Fruit fly (Drosophila melanogaster) whole organism, embryonic: ENCODE results near the gene Abl.

Experiments
- Atf3 ChIP-seq: fragments of 200-800 bp; sonication (Bioruptor generic); optimal IDR thresholded peaks from 3 replicates; lab custom pipeline; 2016; ENCODE audit warnings: missing biosample characterization, missing genetic modification characterization
- Bgb ChIP-seq: fragments of 200-800 bp; sonication (Bioruptor generic); IDR thresholded peaks from 2 replicates; pipeline ENCODE4 v1.3.6; 2022; ENCODE audit warnings: missing biosample characterization, missing genetic modification characterization; ENCODE audit not compliant: partially characterized antibody
- C15 ChIP-seq: fragments of 200-800 bp; sonication (Bioruptor generic); IDR thresholded peaks from 3 replicates; pipeline ENCODE4 v1.3.6; 2022; ENCODE audit warnings: missing biosample characterization, missing genetic modification characterization
- CG10321 ChIP-seq: fragments of 200-800 bp; sonication (Bioruptor generic); IDR thresholded peaks from 2 replicates; pipeline ENCODE4 v1.3.6; 2022; ENCODE audit warnings: missing biosample characterization, missing genetic modification characterization
- CG10565 ChIP-seq: fragments of 200-800 bp; sonication (Bioruptor generic); optimal IDR thresholded peaks from 3 replicates; lab custom pipeline; 2016; ENCODE audit warnings: missing biosample characterization, mild to moderate bottlenecking, missing genetic modification characterization
- CG10959 ChIP-seq: fragments of 200-800 bp; sonication (Bioruptor generic); IDR thresholded peaks from 2 replicates; pipeline ENCODE4 v1.3.6; 2022; ENCODE audit warnings: missing biosample characterization, missing genetic modification characterization
- CG12744 ChIP-seq: fragments of 200-800 bp; sonication (Bioruptor generic); optimal IDR thresholded peaks from 2 replicates; lab custom pipeline; 2016; ENCODE audit warnings: missing biosample characterization, missing genetic modification characterization
- CG15011 ChIP-seq: fragments of 200-800 bp; sonication (Bioruptor generic); optimal IDR thresholded peaks from 3 replicates; lab custom pipeline; 2018; ENCODE audit warnings: missing biosample characterization, mild to moderate bottlenecking, missing genetic modification characterization
- CG16779 ChIP-seq: fragments of 200-800 bp; sonication (Bioruptor generic); IDR thresholded peaks from 2 replicates; pipeline ENCODE4 v1.3.6; 2022; ENCODE audit warnings: missing biosample characterization, missing genetic modification characterization
- CG17186 ChIP-seq: fragments of 200-800 bp; sonication (Bioruptor generic); optimal IDR thresholded peaks from 3 replicates; lab custom pipeline; 2017; ENCODE audit warnings: missing biosample characterization, missing genetic modification reagents, missing genetic modification characterization
- CG17385 ChIP-seq: fragments of 200-800 bp; sonication (Bioruptor generic); optimal IDR thresholded peaks from 3 replicates; lab custom pipeline; 2018; ENCODE audit warnings: missing biosample characterization, mild to moderate bottlenecking, missing genetic modification characterization
- CG30403 ChIP-seq: fragments of 200-800 bp; sonication (Bioruptor generic); optimal IDR thresholded peaks from 3 replicates; lab custom pipeline; 2016; ENCODE audit warnings: missing biosample characterization, missing genetic modification characterization
- CG32772 ChIP-seq: fragments of 200-800 bp; sonication (Bioruptor generic); IDR thresholded peaks from 2 replicates; pipeline ENCODE4 v1.3.6; 2022; ENCODE audit warnings: missing biosample characterization, missing genetic modification characterization
- CG4707 ChIP-seq: fragments of 200-800 bp; sonication (Bioruptor generic); optimal IDR thresholded peaks from 2 replicates; lab custom pipeline; 2018; ENCODE audit warnings: missing biosample characterization, mild to moderate bottlenecking, missing genetic modification characterization, moderate library complexity
- CG4820 ChIP-seq: fragments of 200-800 bp; sonication (Bioruptor generic); optimal IDR thresholded peaks from 3 replicates; lab custom pipeline; 2016; ENCODE audit warnings: missing biosample characterization, missing genetic modification characterization
- CG8089 ChIP-seq: fragments of 200-800 bp; sonication (Bioruptor generic); optimal IDR thresholded peaks from 3 replicates; lab custom pipeline; 2016; ENCODE audit warnings: missing biosample characterization, missing genetic modification characterization
- CG8359 ChIP-seq: fragments of 200-800 bp; sonication (Bioruptor generic); optimal IDR thresholded peaks from 2 replicates; lab custom pipeline; 2017; ENCODE audit warnings: missing biosample characterization, mild to moderate bottlenecking, missing genetic modification characterization, borderline replicate concordance
- CG8388 ChIP-seq: fragments of 200-800 bp; sonication (Bioruptor generic); optimal IDR thresholded peaks from 2 replicates; lab custom pipeline; 2019; ENCODE audit warnings: missing biosample characterization, mild to moderate bottlenecking, missing genetic modification characterization, moderate library complexity
- CG9797 ChIP-seq: fragments of 200-800 bp; sonication (Bioruptor generic); optimal IDR thresholded peaks from 3 replicates; lab custom pipeline; 2018; ENCODE audit warnings: missing biosample characterization, mild to moderate bottlenecking, missing genetic modification characterization
- D ChIP-seq, 2 experiments: fragments of 200-800 bp in 1 of 2; fragments of >200 bp in 1 of 2; sonication (Bioruptor generic) in 1 of 2; optimal IDR thresholded peaks; 2 replicates in 1 of 2; 3 replicates in 1 of 2; lab custom pipeline; 2017; ENCODE audit warnings: mild to moderate bottlenecking in 1 of 2, missing biosample characterization in 1 of 2, missing genetic modification characterization in 1 of 2, missing genetic modification reagents in 1 of 2
- Dll ChIP-seq: fragments of 200-800 bp; sonication (Bioruptor generic); IDR thresholded peaks from 4 replicates; pipeline ENCODE4 v1.3.6; 2022; ENCODE audit warnings: missing biosample characterization, missing genetic modification characterization; ENCODE audit not compliant: partially characterized antibody
- Drgx ChIP-seq: fragments of 200-800 bp; sonication (Bioruptor generic); IDR thresholded peaks from 2 replicates; pipeline ENCODE4 v1.3.6; 2022; ENCODE audit warnings: missing biosample characterization, missing genetic modification characterization
- Elba2 ChIP-seq: fragments of 200-800 bp; sonication (Bioruptor generic); optimal IDR thresholded peaks from 3 replicates; lab custom pipeline; 2016; ENCODE audit warnings: missing biosample characterization, missing genetic modification characterization
- HHEX ChIP-seq: fragments of 200-800 bp; sonication (Bioruptor generic); optimal IDR thresholded peaks from 3 replicates; lab custom pipeline; 2017; ENCODE audit warnings: missing biosample characterization, mild to moderate bottlenecking, missing genetic modification characterization, missing genetic modification reagents
- Hr39 ChIP-seq: fragments of >200 bp; optimal IDR thresholded peaks from 2 replicates; lab custom pipeline; 2017
- MTF-1 ChIP-seq: fragments of 200-800 bp; sonication (Bioruptor generic); optimal IDR thresholded peaks from 2 replicates; lab custom pipeline; 2018; ENCODE audit warnings: missing biosample characterization, mild to moderate bottlenecking, missing genetic modification characterization, borderline replicate concordance
- Max ChIP-seq: fragments of 200-800 bp; sonication (Bioruptor generic); optimal IDR thresholded peaks from 2 replicates; lab custom pipeline; 2016; ENCODE audit warnings: missing biosample characterization, mild to moderate bottlenecking, missing genetic modification characterization
- NK7.1 ChIP-seq: fragments of 200-800 bp; sonication (Bioruptor generic); optimal IDR thresholded peaks from 3 replicates; lab custom pipeline; 2016; ENCODE audit warnings: missing biosample characterization, missing genetic modification characterization
- Taf1 ChIP-seq: fragments of 200-800 bp; sonication (Bioruptor generic); IDR thresholded peaks from 2 replicates; pipeline ENCODE4 v1.3.6; 2022; ENCODE audit warnings: missing biosample characterization, missing genetic modification characterization
- Tbp ChIP-seq: fragments of >200 bp; optimal IDR thresholded peaks from 2 replicates; lab custom pipeline; 2018; ENCODE audit warnings: missing biosample characterization, missing genetic modification characterization
- Trl ChIP-seq, 3 experiments: fragments of >200 bp in 2 of 3; fragments of 200-800 bp in 1 of 3; sonication (Bioruptor generic) in 1 of 3; optimal IDR thresholded peaks; 2 replicates in 1 of 3; 3 replicates in 2 of 3; lab custom pipeline; 2016 to 2017; ENCODE audit warnings: missing biosample characterization in 1 of 3, missing genetic modification characterization in 1 of 3
- amos ChIP-seq: fragments of 200-800 bp; sonication (Bioruptor generic); IDR thresholded peaks from 2 replicates; pipeline ENCODE4 v1.3.6; 2022; ENCODE audit warnings: missing biosample characterization, missing genetic modification characterization; ENCODE audit not compliant: partially characterized antibody
- da ChIP-seq: fragments of 200-800 bp; sonication (Bioruptor generic); optimal IDR thresholded peaks from 2 replicates; lab custom pipeline; 2016; ENCODE audit warnings: missing biosample characterization, missing genetic modification characterization
- dm ChIP-seq: fragments of 200-800 bp; sonication (Bioruptor generic); optimal IDR thresholded peaks from 3 replicates; lab custom pipeline; 2016; ENCODE audit warnings: missing biosample characterization, missing genetic modification characterization
- dmrt11E ChIP-seq: fragments of 200-800 bp; sonication (Bioruptor generic); optimal IDR thresholded peaks from 3 replicates; lab custom pipeline; 2018; ENCODE audit warnings: missing biosample characterization, mild to moderate bottlenecking, missing genetic modification characterization, moderate library complexity
- dpn ChIP-seq, 2 experiments: fragments of 200-800 bp; sonication (Bioruptor generic); optimal IDR thresholded peaks; 3 replicates each; lab custom pipeline; 2016; ENCODE audit warnings: missing biosample characterization in 2 of 2, missing genetic modification characterization in 2 of 2
- dysf ChIP-seq: fragments of 200-800 bp; sonication (Bioruptor generic); IDR thresholded peaks from 3 replicates; pipeline ENCODE4 v1.3.6; 2022; ENCODE audit warnings: missing biosample characterization, missing genetic modification characterization
- ems ChIP-seq: fragments of 200-800 bp; sonication (Bioruptor generic); optimal IDR thresholded peaks from 3 replicates; lab custom pipeline; 2016; ENCODE audit warnings: missing biosample characterization, missing genetic modification characterization
- fd3F ChIP-seq: fragments of 200-800 bp; sonication (Bioruptor generic); optimal IDR thresholded peaks from 2 replicates; lab custom pipeline; 2018; ENCODE audit warnings: missing biosample characterization, mild to moderate bottlenecking, missing genetic modification characterization, moderate library complexity
- fru ChIP-seq: fragments of >200 bp; optimal IDR thresholded peaks from 2 replicates; lab custom pipeline; 2017
- gem ChIP-seq: fragments of 200-800 bp; sonication (Bioruptor generic); optimal IDR thresholded peaks from 2 replicates; lab custom pipeline; 2019; ENCODE audit warnings: missing biosample characterization, mild to moderate bottlenecking, missing genetic modification characterization, moderate library complexity
- gt ChIP-seq: fragments of 200-800 bp; sonication (Bioruptor generic); IDR thresholded peaks from 2 replicates; pipeline ENCODE4 v1.3.6; 2022; ENCODE audit warnings: missing biosample characterization, missing genetic modification characterization
- hbn ChIP-seq: fragments of 200-800 bp; sonication (Bioruptor generic); IDR thresholded peaks from 2 replicates; pipeline ENCODE4 v1.3.6; 2022; ENCODE audit warnings: missing biosample characterization, missing genetic modification characterization; ENCODE audit not compliant: partially characterized antibody
- jigr1 ChIP-seq: fragments of 200-800 bp; sonication (Bioruptor generic); IDR thresholded peaks from 3 replicates; pipeline ENCODE4 v1.3.6; 2022; ENCODE audit warnings: missing biosample characterization, missing genetic modification characterization
- mam ChIP-seq: fragments of 200-800 bp; sonication (Bioruptor generic); optimal IDR thresholded peaks from 3 replicates; lab custom pipeline; 2016; ENCODE audit warnings: missing biosample characterization, missing genetic modification characterization
- onecut ChIP-seq: fragments of 200-800 bp; sonication (Bioruptor generic); IDR thresholded peaks from 2 replicates; pipeline ENCODE4 v1.3.6; 2022; ENCODE audit warnings: missing biosample characterization, missing genetic modification characterization
- pzg ChIP-seq: fragments of 200-800 bp; sonication (Bioruptor generic); optimal IDR thresholded peaks from 3 replicates; lab custom pipeline; 2018; ENCODE audit warnings: missing biosample characterization, mild to moderate bottlenecking, missing genetic modification characterization, moderate library complexity
- sna ChIP-seq: fragments of 200-800 bp; sonication (Bioruptor generic); IDR thresholded peaks from 2 replicates; pipeline ENCODE4 v1.3.6; 2022; ENCODE audit warnings: missing biosample characterization, missing genetic modification characterization; ENCODE audit not compliant: partially characterized antibody
- tll ChIP-seq, 2 experiments: fragments of 200-800 bp in 1 of 2; fragments of >200 bp in 1 of 2; sonication (Bioruptor generic) in 1 of 2; optimal IDR thresholded peaks; 2 replicates each; lab custom pipeline; 2017 to 2019; ENCODE audit warnings: missing biosample characterization in 2 of 2, missing genetic modification characterization in 2 of 2, mild to moderate bottlenecking in 1 of 2, moderate library complexity in 1 of 2
- tup ChIP-seq: fragments of 200-800 bp; sonication (Bioruptor generic); optimal IDR thresholded peaks from 2 replicates; lab custom pipeline; 2016; ENCODE audit warnings: missing biosample characterization, mild to moderate bottlenecking, missing genetic modification characterization, moderate library complexity
- unc-4 ChIP-seq: fragments of 200-800 bp; sonication (Bioruptor generic); IDR thresholded peaks from 2 replicates; pipeline ENCODE4 v1.3.6; 2022; ENCODE audit warnings: missing biosample characterization, missing genetic modification characterization; ENCODE audit not compliant: partially characterized antibody

The Abl gene

DNA sequence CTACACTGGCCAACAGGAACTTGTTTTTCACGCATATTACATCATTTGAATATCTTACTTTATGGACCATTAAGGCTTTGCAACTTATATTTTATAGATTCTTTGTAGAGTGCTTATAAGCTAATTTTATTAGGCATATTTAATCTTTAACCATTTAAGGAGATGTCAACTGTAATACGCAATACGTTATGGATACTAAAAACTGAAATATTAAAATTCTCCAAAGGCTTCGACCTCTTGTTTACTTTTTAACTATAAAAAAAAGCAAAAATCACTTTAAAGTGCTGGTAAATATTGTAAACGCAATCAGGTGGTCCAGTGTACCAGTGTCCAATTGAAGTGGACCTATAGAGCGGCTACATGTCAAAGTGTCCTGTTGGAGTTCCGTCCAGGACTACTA, 9.3 kb upstream of the Abl start (continued):
- TF ChIP-seq NK7.1 (GFP tag; lab: Kevin White, UChicago) = no peak
- peak; percentile 3 for TF ChIP-seq CG17385 (GFP tag; lab: Kevin White, UChicago)
- no peak for TF ChIP-seq CG12744 (GFP tag; lab: Kevin White, UChicago)
- TF ChIP-seq Bgb (GFP tag; lab: Robert Waterston, UW) = no peak
- no peak for TF ChIP-seq C15
- no peak for TF ChIP-seq CG4707 (GFP tag; lab: Kevin White, UChicago)
- TF ChIP-seq CG8359 (GFP tag; lab: Kevin White, UChicago) = no peak
- no peak for TF ChIP-seq CG10321 (GFP tag; lab: Robert Waterston, UW)
- TF ChIP-seq Max (GFP tag; lab: Kevin White, UChicago) = no peak
- no peak for TF ChIP-seq fd3F (GFP tag; lab: Kevin White, UChicago)
- TF ChIP-seq tup = no peak
- TF ChIP-seq dpn (GFP tag; optimal IDR thresholded peaks at IDR 0.05; lab: Kevin White, UChicago) = peak in 1 of 2 experiments; percentile 12
- no peak for TF ChIP-seq D (optimal IDR thresholded peaks at IDR 0.05; lab: Kevin White, UChicago)
- TF ChIP-seq D (GFP tag; optimal IDR thresholded peaks at IDR 0.05; lab: Kevin White, UChicago) = no peak
- TF ChIP-seq CG32772 (GFP tag; lab: Robert Waterston, UW) = no peak
- no peak for TF ChIP-seq fru (lab: Kevin White, UChicago)
- peak; percentile 57 for TF ChIP-seq gem
- no peak for TF ChIP-seq gt (GFP tag; lab: Robert Waterston, UW)
- no peak for TF ChIP-seq tll (GFP tag; optimal IDR thresholded peaks at IDR 0.05; lab: Kevin White, UChicago)
- TF ChIP-seq ems (GFP tag; lab: Kevin White, UChicago) = no peak
- no peak for TF ChIP-seq unc-4
- TF ChIP-seq dysf (GFP tag; lab: Robert Waterston, UW) = peak; percentile 43; the same call in 1 of the 3 replicates
- TF ChIP-seq CG17186 (GFP tag; lab: Kevin White, UChicago) = no peak
- no peak for TF ChIP-seq jigr1
- no peak for TF ChIP-seq Taf1 (GFP tag; lab: Robert Waterston, UW)
- TF ChIP-seq CG16779 (GFP tag; lab: Robert Waterston, UW) = no peak
- no peak for TF ChIP-seq CG4820 (GFP tag; lab: Kevin White, UChicago)
- no peak for TF ChIP-seq hbn (GFP tag; lab: Robert Waterston, UW)
- peak; percentile 48; the same call in 1 of the 2 replicates for TF ChIP-seq Drgx (GFP tag; lab: Robert Waterston, UW)
- TF ChIP-seq dm (GFP tag; lab: Kevin White, UChicago) = no peak
- TF ChIP-seq CG30403 = peak; percentile 32
- TF ChIP-seq CG10565 (GFP tag; lab: Kevin White, UChicago) = no peak
- TF ChIP-seq HHEX (GFP tag; lab: Kevin White, UChicago) = peak; percentile 25
- TF ChIP-seq CG9797 (GFP tag; lab: Kevin White, UChicago) = no peak
- TF ChIP-seq CG15011 (GFP tag; lab: Kevin White, UChicago) = peak; percentile 28
- no peak for TF ChIP-seq Elba2
- TF ChIP-seq sna (GFP tag; lab: Robert Waterston, UW) = no peak
- no peak for TF ChIP-seq CG10959 (GFP tag; lab: Robert Waterston, UW)
- no peak for TF ChIP-seq Hr39 (lab: Kevin White, UChicago)
- no peak for TF ChIP-seq CG8089 (GFP tag; lab: Kevin White, UChicago)
- TF ChIP-seq Trl (optimal IDR thresholded peaks at IDR 0.05; lab: Kevin White, UChicago) = no peak
- no peak for TF ChIP-seq Trl (GFP tag; optimal IDR thresholded peaks at IDR 0.05; lab: Kevin White, UChicago)
- TF ChIP-seq Dll (GFP tag; lab: Robert Waterston, UW) = no peak
- TF ChIP-seq dmrt11E (tag; lab: Kevin White, UChicago) = no peak
- TF ChIP-seq MTF-1 (GFP tag; lab: Kevin White, UChicago) = no peak
- TF ChIP-seq Atf3 (GFP tag; lab: Kevin White, UChicago) = no peak
- TF ChIP-seq amos = no peak
- TF ChIP-seq mam (GFP tag; lab: Kevin White, UChicago) = peak; percentile 8
- TF ChIP-seq da (GFP tag; lab: Kevin White, UChicago) = no peak
- TF ChIP-seq pzg = no peak
- TF ChIP-seq CG8388 (GFP tag; lab: Kevin White, UChicago) = no peak
- no peak for TF ChIP-seq Tbp
- TF ChIP-seq onecut = no peak
